Worm (Caenorhabditis elegans) whole organism, L4 larva: ENCODE measurements around the gene F55E10.1.

Experiments used
- D1046.2 ChIP-seq: fragments of 200-800 bp; sonication (Bioruptor generic); IDR thresholded peaks from 2 replicates; pipeline ENCODE4 v1.3.6; 2022; ENCODE audit warnings: missing genetic modification characterization, missing compliant biosample characterization
- F10B5.3 ChIP-seq: sonication (generic microtip); optimal IDR thresholded peaks from 2 replicates; lab custom pipeline; 2016; ENCODE audit warnings: mild to moderate bottlenecking, missing genetic modification characterization, missing compliant biosample characterization
- F49E8.2 ChIP-seq: sonication (generic microtip); optimal IDR thresholded peaks from 2 replicates; lab custom pipeline; 2016; ENCODE audit warnings: missing compliant biosample characterization, mild to moderate bottlenecking, missing genetic modification characterization, borderline replicate concordance
- ZK337.2 ChIP-seq: fragments of 200-800 bp; sonication (Bioruptor generic); IDR thresholded peaks from 2 replicates; pipeline ENCODE4 v1.3.6; 2022; ENCODE audit warnings: missing genetic modification reagents, missing genetic modification characterization, missing compliant biosample characterization
- aha-1 ChIP-seq: fragments of 150-350 bp; peaks from one replicate; lab custom pipeline; 2014; ENCODE audit warnings: missing biosample characterization, missing genetic modification characterization
- ama-1 ChIP-seq: fragments of 150-350 bp; optimal IDR thresholded peaks from 2 replicates; lab custom pipeline; 2014; ENCODE audit warnings: inconsistent platforms, mixed read lengths
- attf-4 ChIP-seq: sonication (generic microtip); optimal IDR thresholded peaks from 3 replicates; lab custom pipeline; 2017; ENCODE audit warnings: missing biosample characterization, missing genetic modification characterization
- ceh-62 ChIP-seq: sonication (generic microtip); optimal IDR thresholded peaks from 2 replicates; lab custom pipeline; 2017; ENCODE audit warnings: missing biosample characterization, missing genetic modification characterization
- ces-1 ChIP-seq: fragments of 150-350 bp; sonication (generic microtip); optimal IDR thresholded peaks from 4 replicates; lab custom pipeline; 2014; ENCODE audit warnings: missing biosample characterization, missing genetic modification reagents, missing genetic modification characterization
- cey-2 ChIP-seq: sonication (generic microtip); optimal IDR thresholded peaks from 3 replicates; lab custom pipeline; 2017; ENCODE audit warnings: missing genetic modification characterization, mild to moderate bottlenecking, missing compliant biosample characterization, antibody characterized with exemption, borderline replicate concordance; ENCODE audit not compliant: insufficient read depth
- ctbp-1 ChIP-seq: fragments of 200-800 bp; sonication (Bioruptor generic); IDR thresholded peaks from 2 replicates; pipeline ENCODE4 v1.3.6; 2022; ENCODE audit warnings: missing genetic modification reagents, missing genetic modification characterization, missing compliant biosample characterization
- daf-19 ChIP-seq: fragments of 200-800 bp; sonication (Bioruptor generic); conservative IDR thresholded peaks from 2 replicates; pipeline ENCODE4 v1.3.6; 2022; ENCODE audit warnings: missing genetic modification characterization, missing compliant biosample characterization
- dve-1 ChIP-seq: sonication (generic microtip); optimal IDR thresholded peaks from 2 replicates; lab custom pipeline; 2017; ENCODE audit warnings: antibody characterized with exemption, mild to moderate bottlenecking, missing genetic modification characterization, missing compliant biosample characterization; ENCODE audit not compliant: insufficient read depth
- fkh-10 ChIP-seq: fragments of 150-350 bp; optimal IDR thresholded peaks from 2 replicates; lab custom pipeline; 2014; ENCODE audit warnings: missing biosample characterization, missing genetic modification reagents, missing genetic modification characterization
- hif-1 ChIP-seq, 2 experiments: sonication (generic microtip); optimal IDR thresholded peaks; 2 replicates each; lab custom pipeline; 2016 to 2017; ENCODE audit warnings: missing compliant biosample characterization in 2 of 2, missing genetic modification characterization in 2 of 2, missing genetic modification reagents in 2 of 2, missing genotype in 2 of 2, mild to moderate bottlenecking in 1 of 2
- hlh-30 ChIP-seq: sonication (generic microtip); optimal IDR thresholded peaks from 2 replicates; lab custom pipeline; 2017; ENCODE audit warnings: antibody characterized with exemption, mild to moderate bottlenecking, missing genetic modification characterization, missing compliant biosample characterization; ENCODE audit not compliant: insufficient read depth
- jun-1 ChIP-seq: fragments of 150-350 bp; optimal IDR thresholded peaks from 2 replicates; lab custom pipeline; 2014; ENCODE audit warnings: missing biosample characterization, missing genetic modification reagents, missing genetic modification characterization
- lir-3 ChIP-seq: sonication (generic microtip); optimal IDR thresholded peaks from 2 replicates; lab custom pipeline; 2016; ENCODE audit warnings: mild to moderate bottlenecking, missing genetic modification characterization, missing compliant biosample characterization
- madf-5 ChIP-seq, 2 experiments: fragments of 200-800 bp; sonication (Bioruptor generic); IDR thresholded peaks; 2 replicates each; pipeline ENCODE4 v1.3.6; 2022; ENCODE audit warnings: missing compliant biosample characterization in 2 of 2, missing genetic modification characterization in 2 of 2
- mdl-1 ChIP-seq, 2 experiments: fragments of 150-350 bp in 1 of 2; sonication (generic microtip) in 1 of 2; optimal IDR thresholded peaks; 2 replicates each; lab custom pipeline; 2014 to 2017; ENCODE audit warnings: missing biosample characterization in 2 of 2, missing genetic modification characterization in 2 of 2
- mep-1 ChIP-seq: fragments of 150-350 bp; sonication (generic microtip); optimal IDR thresholded peaks from 3 replicates; lab custom pipeline; 2014; ENCODE audit warnings: missing biosample characterization, missing genetic modification characterization
- mxl-3 ChIP-seq: fragments of 200-800 bp; sonication (Bioruptor generic); optimal IDR thresholded peaks from 2 replicates; lab custom pipeline; 2018; ENCODE audit warnings: mild to moderate bottlenecking, missing genetic modification characterization, missing compliant biosample characterization
- nhr-10 ChIP-seq: fragments of 150-350 bp; optimal IDR thresholded peaks from 2 replicates; lab custom pipeline; 2014; ENCODE audit warnings: missing biosample characterization, missing genetic modification characterization
- nhr-111 ChIP-seq: fragments of 200-800 bp; sonication (Bioruptor generic); optimal IDR thresholded peaks from 2 replicates; lab custom pipeline; 2018; ENCODE audit warnings: mild to moderate bottlenecking, missing genetic modification characterization, missing compliant biosample characterization
- nhr-237 ChIP-seq: sonication (generic microtip); optimal IDR thresholded peaks from 2 replicates; lab custom pipeline; 2017; ENCODE audit warnings: missing biosample characterization, missing genetic modification characterization
- nhr-28 ChIP-seq: fragments of 150-350 bp; optimal IDR thresholded peaks from 2 replicates; lab custom pipeline; 2014; ENCODE audit warnings: missing biosample characterization, missing genetic modification characterization
- nhr-48 ChIP-seq: sonication (generic microtip); optimal IDR thresholded peaks from 2 replicates; lab custom pipeline; 2016; ENCODE audit warnings: mild to moderate bottlenecking, missing genetic modification characterization, missing compliant biosample characterization
- nhr-6 ChIP-seq: fragments of 150-350 bp; optimal IDR thresholded peaks from 2 replicates; lab custom pipeline; 2014; ENCODE audit warnings: missing biosample characterization, missing genetic modification characterization
- nhr-76 ChIP-seq: fragments of 150-350 bp; optimal IDR thresholded peaks from 2 replicates; lab custom pipeline; 2014; ENCODE audit warnings: missing biosample characterization, missing genetic modification characterization
- pqm-1 ChIP-seq: sonication (generic microtip); optimal IDR thresholded peaks from 2 replicates; lab custom pipeline; 2017; ENCODE audit warnings: missing biosample characterization, missing genetic modification characterization
- saeg-2 ChIP-seq: fragments of 200-800 bp; sonication (Bioruptor generic); IDR thresholded peaks from 2 replicates; pipeline ENCODE4 v1.3.6; 2022; ENCODE audit warnings: missing genetic modification reagents, missing genetic modification characterization, missing compliant biosample characterization
- snpc-1.2 ChIP-seq: fragments of 200-800 bp; sonication (Bioruptor generic); IDR thresholded peaks from 2 replicates; pipeline ENCODE4 v1.3.6; 2022; ENCODE audit warnings: missing genetic modification reagents, missing genetic modification characterization, missing compliant biosample characterization
- snpc-4 ChIP-seq: fragments of 150-350 bp; optimal IDR thresholded peaks from 2 replicates; lab custom pipeline; 2014; ENCODE audit warnings: missing biosample characterization, missing genetic modification characterization
- spr-1 ChIP-seq: sonication (generic microtip); optimal IDR thresholded peaks from 2 replicates; lab custom pipeline; 2016; ENCODE audit warnings: mild to moderate bottlenecking, missing genetic modification characterization, missing compliant biosample characterization
- unc-62 ChIP-seq, 3 experiments: fragments of 150-350 bp in 1 of 3; sonication (generic microtip); optimal IDR thresholded peaks in 2 of 3; peaks in 1 of 3; 1 replicate in 1 of 3; 2 replicates in 2 of 3; lab custom pipeline; 2014 to 2017; ENCODE audit warnings: missing biosample characterization in 3 of 3, missing genetic modification characterization in 3 of 3, missing genetic modification reagents in 3 of 3, missing genotype in 1 of 3
- zip-2 ChIP-seq: fragments of 150-350 bp; optimal IDR thresholded peaks from 2 replicates; lab custom pipeline; 2014; ENCODE audit warnings: missing biosample characterization, missing genetic modification characterization

F55E10.1 gene

ce11 chrX:8326394-8326793, 15.4 kb upstream of the F55E10.1 start, which contains the start of gene R09F10.8:
Gene R09F10.8 (minus strand): TSS chrX:8326451.
- TF ChIP-seq snpc-4 (tag; lab: Kevin White, UChicago) (no peak), hlh-30 (tag; lab: Kevin White, UChicago) (no peak), unc-62 (GFP tag; optimal IDR thresholded peaks at IDR 0.05 in 1 of 2; lab: Kevin White, UChicago) (peak in 1 of 2 experiments; percentile 91), unc-62 (tag; optimal IDR thresholded peaks at IDR 0.05; lab: Kevin White, UChicago) (no peak)

ce11 chrX:8327800-8328199, 14.0 kb upstream of the F55E10.1 start, which contains the start of gene F55E10.4:
Gene F55E10.4 (minus strand): TSS chrX:8327900.
- TF ChIP-seq madf-5 (GFP tag; IDR thresholded peaks at IDR 0.05; lab: Robert Waterston, UW) (no peak), nhr-28 (tag; lab: Kevin White, UChicago) (no peak), nhr-76 (no peak), jun-1 (no peak), attf-4 (tag; lab: Kevin White, UChicago) (no peak), nhr-6 (no peak), ceh-62 (tag; lab: Kevin White, UChicago) (no peak), hif-1 (tag; optimal IDR thresholded peaks at IDR 0.05; lab: Kevin White, UChicago) (no peak), ZK337.2 (no peak), nhr-237 (no peak), daf-19 (GFP tag; lab: Robert Waterston, UW) (no peak), nhr-111 (no peak), nhr-10 (tag; lab: Kevin White, UChicago) (no peak), F49E8.2 (tag; lab: Kevin White, UChicago) (no peak), nhr-48 (no peak), mxl-3 (GFP tag; lab: Kevin White, UChicago) (no peak)

- TF ChIP-seq F10B5.3 (tag; lab: Kevin White, UChicago) (no peak), ZK337.2 (no peak), mdl-1 (tag; optimal IDR thresholded peaks at IDR 0.05; lab: Kevin White, UChicago) (no peak), saeg-2 (GFP tag; lab: Robert Waterston, UW) (no peak), hlh-30 (tag; lab: Kevin White, UChicago) (no peak), cey-2 (tag; lab: Kevin White, UChicago) (no peak), attf-4 (tag; lab: Kevin White, UChicago) (no peak), ama-1 (no peak), zip-2 (tag; lab: Kevin White, UChicago) (no peak), ctbp-1 (no peak), mep-1 (tag; lab: Kevin White, UChicago) (no peak)
Measured at ce11 chrX:8340393-8340792, 1.4 kb upstream of the F55E10.1 start, which contains the start of gene F55E10.2. Gene F55E10.2 (plus strand): TSS chrX:8340693.

- TF ChIP-seq lir-3 (no peak), fkh-10 (GFP tag; lab: Kevin White, UChicago) (no peak), pqm-1 (tag; lab: Kevin White, UChicago) (peak; percentile 33), dve-1 (peak; percentile 32)
Measured at ce11 chrX:8346248-8346647, 4.5 kb downstream of the F55E10.1 start, which contains the start of gene drd-5. Gene drd-5 (minus strand): TSS chrX:8346348.

ce11 chrX:8350984-8351383, 9.2 kb downstream of the F55E10.1 start, which contains the start of gene npr-28:
Gene npr-28 (minus strand): TSS chrX:8351084.
- TF ChIP-seq D1046.2 (GFP tag; lab: Robert Waterston, UW), result no peak
- no peak for TF ChIP-seq spr-1
- TF ChIP-seq ZK337.2, result no peak
- no peak for TF ChIP-seq snpc-1.2 (GFP tag; lab: Robert Waterston, UW)
- peak; percentile 70 for TF ChIP-seq aha-1 (tag; lab: Kevin White, UChicago)
- TF ChIP-seq ces-1, result no peak
